Fruit fly (Drosophila melanogaster): ENCODE measurements around the gene HP6.

The HP6 gene

DNA sequence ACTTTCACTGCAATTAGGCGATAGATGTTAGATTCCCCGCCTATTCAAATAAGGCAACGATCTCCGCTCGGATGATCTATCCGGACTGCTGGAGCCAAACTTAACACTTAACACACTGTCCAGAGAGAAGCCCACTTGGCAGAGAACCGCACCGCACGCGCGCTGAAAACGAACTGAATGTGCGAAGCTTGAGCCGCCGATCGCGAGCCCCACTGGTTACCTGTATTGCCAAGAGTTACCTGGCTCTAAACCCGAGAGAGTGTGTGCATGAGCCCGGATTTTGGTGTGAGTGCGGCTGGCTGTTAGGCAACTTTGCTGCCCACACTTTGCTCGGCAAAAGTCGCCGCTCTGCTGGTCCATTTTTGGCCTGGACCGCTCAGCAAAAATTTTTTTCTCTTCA, 13.8 kb upstream of the HP6 start (continued):
- TF ChIP-seq Fer2 (tag; optimal IDR thresholded peaks at IDR 0.05): no peak
- no peak for TF ChIP-seq row (GFP tag; IDR thresholded peaks at IDR 0.05)
- no peak for TF ChIP-seq CG30431 (GFP tag; optimal IDR thresholded peaks at IDR 0.05)
- peak; percentile 52; the same call in 1 of the 2 replicates for TF ChIP-seq vvl (GFP tag; IDR thresholded peaks at IDR 0.05)
- TF ChIP-seq kay (GFP tag; optimal IDR thresholded peaks at IDR 0.05): no peak
- no peak for TF ChIP-seq gce (GFP tag; IDR thresholded peaks at IDR 0.05)
- no peak for TF ChIP-seq Mes4 (GFP tag; optimal IDR thresholded peaks at IDR 0.05)
- peak; percentile 71 for TF ChIP-seq CG12769 (tag; optimal IDR thresholded peaks at IDR 0.05)
- TF ChIP-seq kni (GFP tag; optimal IDR thresholded peaks at IDR 0.05): peak; percentile 56
- TF ChIP-seq Optix (GFP tag; IDR thresholded peaks at IDR 0.05): no peak
- no peak for TF ChIP-seq NC2β (GFP tag; optimal IDR thresholded peaks at IDR 0.05)
- no peak for TF ChIP-seq CG34224 (GFP tag; IDR thresholded peaks at IDR 0.05; ENCODE audit: partially characterized antibody)
- no peak for TF ChIP-seq CG17568 (GFP tag; optimal IDR thresholded peaks at IDR 0.05)
- peak; percentile 53; the same call in 2 of the 3 replicates for TF ChIP-seq ci (GFP tag; IDR thresholded peaks at IDR 0.05)
- TF ChIP-seq Jarid2 (GFP tag; optimal IDR thresholded peaks at IDR 0.05): peak; percentile 63
- no peak for TF ChIP-seq Bteb2 (GFP tag; optimal IDR thresholded peaks at IDR 0.05)
- no peak for TF ChIP-seq CG17385 (GFP tag; optimal IDR thresholded peaks at IDR 0.05)
- TF ChIP-seq cas (GFP tag; IDR thresholded peaks at IDR 0.05): no peak
- TF ChIP-seq Xrp1 (GFP tag; IDR thresholded peaks at IDR 0.05): no peak
- no peak for TF ChIP-seq Bdp1 (GFP tag; optimal IDR thresholded peaks at IDR 0.05)
- TF ChIP-seq CG18764 (GFP tag; optimal IDR thresholded peaks at IDR 0.05): no peak
- TF ChIP-seq Nf-YB (GFP tag; optimal IDR thresholded peaks at IDR 0.05): no peak
- no peak for TF ChIP-seq Fer1 (GFP tag; optimal IDR thresholded peaks at IDR 0.05)
- TF ChIP-seq ato (GFP tag; IDR thresholded peaks at IDR 0.05; ENCODE audit: partially characterized antibody): 0 out of 2 replicates have a peak, but pooled peaks have one; percentile 12
- TF ChIP-seq inv (GFP tag; IDR thresholded peaks at IDR 0.05; ENCODE audit: partially characterized antibody): no peak
- TF ChIP-seq PHDP (tag; optimal IDR thresholded peaks at IDR 0.05): no peak
- TF ChIP-seq dmrt99B (tag; optimal IDR thresholded peaks at IDR 0.05): no peak
- TF ChIP-seq Ets97D (GFP tag; optimal IDR thresholded peaks at IDR 0.05): no peak
- no peak for TF ChIP-seq shn (GFP tag; optimal IDR thresholded peaks at IDR 0.05)
- TF ChIP-seq salm (tag; optimal IDR thresholded peaks at IDR 0.05): no peak
- TF ChIP-seq HLH4C (GFP tag; IDR thresholded peaks at IDR 0.05; ENCODE audit: partially characterized antibody): no peak
- TF ChIP-seq HLHmδ (GFP tag; optimal IDR thresholded peaks at IDR 0.05): peak; percentile 2
- no peak for TF ChIP-seq grau (tag; optimal IDR thresholded peaks at IDR 0.05)
- peak in 1 of 2 experiments; percentile 32 for TF ChIP-seq Trl (optimal IDR thresholded peaks at IDR 0.05)
- no peak for TF ChIP-seq Trl (GFP tag; optimal IDR thresholded peaks at IDR 0.05)
- no peak for TF ChIP-seq CG1602 (GFP tag; optimal IDR thresholded peaks at IDR 0.05)
- no peak for TF ChIP-seq Dad (GFP tag; optimal IDR thresholded peaks at IDR 0.05)
- TF ChIP-seq fd3F (GFP tag; optimal IDR thresholded peaks at IDR 0.05): no peak
- TF ChIP-seq Deaf1 (tag; optimal IDR thresholded peaks at IDR 0.05): peak; percentile 77
- TF ChIP-seq CG9609 (GFP tag; optimal IDR thresholded peaks at IDR 0.05): no peak
- TF ChIP-seq lab (GFP tag; optimal IDR thresholded peaks at IDR 0.05): no peak
- no peak for TF ChIP-seq Ets65A (GFP tag)
- no peak for TF ChIP-seq CG30020 (tag; optimal IDR thresholded peaks at IDR 0.05)
- no peak for TF ChIP-seq Bgb (GFP tag; IDR thresholded peaks at IDR 0.05; ENCODE audit: partially characterized antibody)
- no peak for TF ChIP-seq pnt (GFP tag; optimal IDR thresholded peaks at IDR 0.05)
- no peak for TF ChIP-seq CG3163 (GFP tag; optimal IDR thresholded peaks at IDR 0.05)
- no peak for TF ChIP-seq ATbp (GFP tag; optimal IDR thresholded peaks at IDR 0.05)
- TF ChIP-seq Rfx (GFP tag; IDR thresholded peaks at IDR 0.05): no peak
- TF ChIP-seq btn (GFP tag; optimal IDR thresholded peaks at IDR 0.05): no peak
- TF ChIP-seq CG10979 (tag; optimal IDR thresholded peaks at IDR 0.05): no peak
- TF ChIP-seq Lpt (GFP tag; optimal IDR thresholded peaks at IDR 0.05): no peak
- TF ChIP-seq CG17328 (GFP tag; IDR thresholded peaks at IDR 0.05): no peak
